Fruit fly (Drosophila melanogaster): ENCODE measurements around the gene Pkd2.

Pkd2 gene

DNA sequence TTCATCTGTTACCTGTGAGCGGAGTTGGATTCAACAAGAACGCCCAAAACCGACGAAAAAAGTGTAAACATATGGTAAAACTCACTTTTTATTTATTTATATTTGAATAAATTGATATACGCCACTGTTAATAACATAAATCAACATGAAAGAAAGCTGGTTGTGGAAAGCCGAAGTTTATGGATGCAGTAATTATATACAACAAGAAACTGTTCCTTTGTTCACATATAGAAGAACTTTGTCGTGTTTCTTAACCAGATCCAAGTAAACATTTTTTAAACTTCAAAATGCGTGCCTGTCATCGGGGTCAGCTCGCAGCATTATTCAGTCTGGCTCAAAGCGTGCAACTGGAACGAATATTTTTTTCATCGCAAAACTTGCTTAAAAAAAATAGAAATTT lies at the start of gene Pkd2:
Gene Pkd2 (plus strand): TSS at position 301 of the 400 bp plus-strand sequence.
- TF ChIP-seq NK7.1 (GFP tag; optimal IDR thresholded peaks at IDR 0.05) (no peak), CG7928 (GFP tag; optimal IDR thresholded peaks at IDR 0.05) (no peak), ttk (GFP tag; IDR thresholded peaks at IDR 0.05) (no peak), insv (GFP tag; optimal IDR thresholded peaks at IDR 0.05) (no peak), CG9215 (GFP tag; IDR thresholded peaks at IDR 0.05) (no peak)

DNA sequence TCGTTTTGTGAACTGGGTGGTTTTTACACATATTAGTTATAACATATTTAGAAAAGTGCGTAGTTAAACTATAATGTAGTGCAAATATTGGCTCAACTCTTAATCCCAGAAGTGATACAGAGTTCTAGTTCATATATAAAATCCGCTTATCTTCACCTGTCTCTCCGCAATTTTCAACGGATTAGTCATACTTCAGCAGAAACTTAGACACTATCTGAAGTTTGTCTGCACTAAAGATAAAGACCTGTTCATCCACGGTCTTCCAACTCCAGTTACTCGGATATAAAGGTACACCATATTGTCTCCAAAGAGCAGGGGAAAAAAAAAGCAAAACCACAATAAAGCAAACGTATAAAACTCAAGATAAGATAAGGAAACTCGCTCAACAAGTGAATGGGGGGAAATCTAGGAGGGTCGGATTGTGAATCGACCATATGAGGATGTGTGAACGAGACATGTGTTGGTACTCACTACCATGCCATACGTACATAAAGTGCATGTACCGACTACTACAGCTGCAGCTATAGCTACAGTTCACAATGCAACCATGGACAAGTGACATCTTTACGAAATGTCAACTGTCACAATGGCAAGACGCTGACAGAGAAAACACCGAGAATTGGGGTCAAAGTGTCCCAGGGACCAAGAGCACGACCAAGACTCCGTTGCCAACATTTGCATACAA lies 49.5 kb upstream of the Pkd2 start:
- TF ChIP-seq Ptx1 (GFP tag; IDR thresholded peaks at IDR 0.05): no peak
- TF ChIP-seq CG17385 (GFP tag; optimal IDR thresholded peaks at IDR 0.05): no peak
- TF ChIP-seq Doc2 (GFP tag; IDR thresholded peaks at IDR 0.05): no peak
- peak; percentile 15 for TF ChIP-seq sqz (GFP tag; optimal IDR thresholded peaks at IDR 0.05)
- no peak for TF ChIP-seq CG34224 (GFP tag; IDR thresholded peaks at IDR 0.05; ENCODE audit: partially characterized antibody)
- peak; percentile 19 for TF ChIP-seq mirr (GFP tag; optimal IDR thresholded peaks at IDR 0.05)
- TF ChIP-seq Ets65A (GFP tag): no peak
- TF ChIP-seq sob (GFP tag; IDR thresholded peaks at IDR 0.05): no peak
- no peak for TF ChIP-seq CG9932 (GFP tag; IDR thresholded peaks at IDR 0.05)
- TF ChIP-seq repo (GFP tag; optimal IDR thresholded peaks at IDR 0.05): no peak
- TF ChIP-seq CG17568 (GFP tag; optimal IDR thresholded peaks at IDR 0.05): peak; percentile 21
- TF ChIP-seq trem (tag; optimal IDR thresholded peaks at IDR 0.05): no peak
- TF ChIP-seq Bteb2 (GFP tag; optimal IDR thresholded peaks at IDR 0.05): no peak
- TF ChIP-seq Dip3 (GFP tag; optimal IDR thresholded peaks at IDR 0.05): no peak
- no peak for TF ChIP-seq sens-2 (GFP tag; IDR thresholded peaks at IDR 0.05)
- no peak for TF ChIP-seq Sin3A (optimal IDR thresholded peaks at IDR 0.05)
- TF ChIP-seq CG14441 (GFP tag; IDR thresholded peaks at IDR 0.05): no peak
- TF ChIP-seq CoRest (tag; optimal IDR thresholded peaks at IDR 0.05): no peak
- no peak for TF ChIP-seq CG12104 (GFP tag; optimal IDR thresholded peaks at IDR 0.05)
- no peak for TF ChIP-seq CG8359 (GFP tag; optimal IDR thresholded peaks at IDR 0.05; ENCODE audit: borderline replicate concordance)
- no peak for TF ChIP-seq CG3726 (GFP tag; IDR thresholded peaks at IDR 0.05)
- TF ChIP-seq CG15601 (tag; optimal IDR thresholded peaks at IDR 0.05): no peak
- no peak for TF ChIP-seq HLH54F (GFP tag; optimal IDR thresholded peaks at IDR 0.05)
- no peak for TF ChIP-seq Scr (GFP tag; IDR thresholded peaks at IDR 0.05; ENCODE audit: partially characterized antibody)
- TF ChIP-seq phol (tag; optimal IDR thresholded peaks at IDR 0.05): no peak
- TF ChIP-seq Hsf (GFP tag; optimal IDR thresholded peaks at IDR 0.05): no peak
- TF ChIP-seq inv (GFP tag; IDR thresholded peaks at IDR 0.05; ENCODE audit: partially characterized antibody): no peak
- TF ChIP-seq CG30403 (GFP tag; optimal IDR thresholded peaks at IDR 0.05): no peak
- no peak for TF ChIP-seq CG7839 (tag; optimal IDR thresholded peaks at IDR 0.05)
- no peak for TF ChIP-seq ato (GFP tag; IDR thresholded peaks at IDR 0.05; ENCODE audit: partially characterized antibody)
- TF ChIP-seq GATAe (GFP tag; conservative IDR thresholded peaks at IDR 0.05): peak; percentile 76
- no peak for TF ChIP-seq BtbVII (GFP tag; optimal IDR thresholded peaks at IDR 0.05)
- no peak for TF ChIP-seq CG17829 (tag; optimal IDR thresholded peaks at IDR 0.05)
- no peak for TF ChIP-seq CG4282 (GFP tag; optimal IDR thresholded peaks at IDR 0.05)
- TF ChIP-seq gcm2 (GFP tag; optimal IDR thresholded peaks at IDR 0.05): no peak
- peak; percentile 74 for TF ChIP-seq twi (tag; optimal IDR thresholded peaks at IDR 0.05)
- no peak for TF ChIP-seq gem (tag; optimal IDR thresholded peaks at IDR 0.05)
- no peak for TF ChIP-seq YL-1 (GFP tag; optimal IDR thresholded peaks at IDR 0.05)
- TF ChIP-seq CG4617 (GFP tag; optimal IDR thresholded peaks at IDR 0.05; ENCODE audit: borderline replicate concordance): no peak
- TF ChIP-seq PHDP (tag; optimal IDR thresholded peaks at IDR 0.05): no peak
- TF ChIP-seq D19A (tag; optimal IDR thresholded peaks at IDR 0.05): no peak
- no peak for TF ChIP-seq CG2129 (GFP tag; IDR thresholded peaks at IDR 0.05; ENCODE audit: partially characterized antibody)
- no peak for TF ChIP-seq CG31441 (GFP tag; IDR thresholded peaks at IDR 0.05)
- no peak for TF ChIP-seq Bgb (GFP tag; IDR thresholded peaks at IDR 0.05; ENCODE audit: partially characterized antibody)

Measured in whole organism, embryonic.